Worm (Caenorhabditis elegans): Measurements from ENCODE around the gene ador-1.

The ador-1 gene

DNA sequence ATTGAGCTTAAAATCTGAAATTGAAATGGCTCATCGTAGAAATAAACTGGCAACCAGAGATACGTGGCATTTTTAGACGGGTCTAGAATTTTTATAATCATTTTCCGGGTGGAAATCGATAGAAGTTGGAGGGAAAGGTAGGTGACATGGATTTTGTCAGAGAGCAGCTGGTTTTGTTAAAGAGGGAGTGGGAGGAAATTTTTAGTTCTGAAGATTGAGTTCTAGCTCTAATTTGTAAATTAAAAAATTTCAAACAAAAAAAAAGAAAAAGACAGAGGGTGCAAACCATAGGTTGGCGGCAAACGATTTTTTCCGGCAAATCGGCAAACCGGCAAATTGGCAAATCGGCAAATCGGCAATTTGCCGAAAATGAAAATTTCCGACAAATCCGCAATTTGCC, 46.1 kb downstream of the ador-1 start, which contains the start of gene sre-32:
Gene sre-32 (minus strand): TSS at position 101 of the 400 bp plus-strand sequence.
- TF ChIP-seq R02D3.7 (tag; optimal IDR thresholded peaks at IDR 0.05): no peak
- TF ChIP-seq fos-1 (tag; optimal IDR thresholded peaks at IDR 0.05): no peak
- TF ChIP-seq nhr-67 (tag; optimal IDR thresholded peaks at IDR 0.05): no peak
- no peak for TF ChIP-seq sea-2 (GFP tag; optimal IDR thresholded peaks at IDR 0.05)
- no peak for TF ChIP-seq unc-62 (GFP tag; optimal IDR thresholded peaks at IDR 0.05)

DNA sequence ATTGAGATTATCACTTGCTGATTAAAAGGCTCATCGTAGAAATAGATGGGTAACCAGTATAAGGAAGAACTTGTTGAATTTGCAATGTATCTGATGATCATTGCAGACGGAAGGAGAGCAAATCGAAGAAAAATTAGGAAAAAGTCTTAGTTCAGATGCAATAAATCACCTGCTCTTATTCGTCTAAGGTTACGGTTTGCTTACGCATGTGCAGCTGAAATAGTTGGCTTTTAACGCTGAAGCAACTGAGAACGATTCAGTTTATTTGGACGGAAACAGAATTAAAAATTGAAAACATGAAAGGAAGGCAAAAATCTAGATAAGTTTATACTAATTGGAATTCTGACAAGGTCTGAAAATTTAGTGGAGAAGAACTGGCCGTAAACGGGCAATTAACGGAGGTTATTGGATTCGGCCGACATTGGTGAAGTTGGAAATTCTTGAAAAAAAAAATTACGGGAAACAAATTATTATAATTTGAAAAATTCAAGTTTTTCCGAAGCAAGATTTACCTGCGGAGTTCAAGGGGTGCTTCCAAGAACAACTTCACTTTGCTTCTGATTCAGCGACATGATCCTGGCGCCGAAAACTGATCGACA, 49.8 kb downstream of the ador-1 start, which contains the start of the genes sre-35 and sre-33:
Gene sre-35 (minus strand): TSS at position 101 of the 599 bp plus-strand sequence.
Gene sre-33 (plus strand): TSS at position 549 of the 599 bp plus-strand sequence.
- TF ChIP-seq ceh-16 (tag; optimal IDR thresholded peaks at IDR 0.05): no peak
- TF ChIP-seq ZK546.5 (tag; optimal IDR thresholded peaks at IDR 0.05): no peak
- no peak for TF ChIP-seq tbx-2 (tag; optimal IDR thresholded peaks at IDR 0.05)
- no peak for TF ChIP-seq nhr-28 (tag; optimal IDR thresholded peaks at IDR 0.05)
- no peak for TF ChIP-seq ceh-82 (tag; optimal IDR thresholded peaks at IDR 0.05)
- no peak for TF ChIP-seq lin-39 (tag; optimal IDR thresholded peaks at IDR 0.05)
- TF ChIP-seq mdl-1 (tag; optimal IDR thresholded peaks at IDR 0.05): no peak
- TF ChIP-seq ama-1 (optimal IDR thresholded peaks at IDR 0.05): no peak
- no peak for TF ChIP-seq daf-12 (tag; optimal IDR thresholded peaks at IDR 0.05)
- TF ChIP-seq elt-3 (tag; optimal IDR thresholded peaks at IDR 0.05): no peak
- no peak for TF ChIP-seq nhr-76 (tag; optimal IDR thresholded peaks at IDR 0.05)
- TF ChIP-seq nhr-23 (tag; optimal IDR thresholded peaks at IDR 0.05): no peak
- no peak for TF ChIP-seq nhr-67 (tag; optimal IDR thresholded peaks at IDR 0.05)
- TF ChIP-seq mml-1 (tag; optimal IDR thresholded peaks at IDR 0.05): no peak
- TF ChIP-seq fkh-2 (tag; optimal IDR thresholded peaks at IDR 0.05): no peak
- no peak for TF ChIP-seq elt-1 (tag; optimal IDR thresholded peaks at IDR 0.05)
- no peak for TF ChIP-seq fkh-10 (GFP tag; optimal IDR thresholded peaks at IDR 0.05)
- TF ChIP-seq ztf-4 (tag; optimal IDR thresholded peaks at IDR 0.05): no peak
- TF ChIP-seq pha-4 (tag; optimal IDR thresholded peaks at IDR 0.05): no peak
- TF ChIP-seq ceh-28 (tag; optimal IDR thresholded peaks at IDR 0.05): no peak

DNA sequence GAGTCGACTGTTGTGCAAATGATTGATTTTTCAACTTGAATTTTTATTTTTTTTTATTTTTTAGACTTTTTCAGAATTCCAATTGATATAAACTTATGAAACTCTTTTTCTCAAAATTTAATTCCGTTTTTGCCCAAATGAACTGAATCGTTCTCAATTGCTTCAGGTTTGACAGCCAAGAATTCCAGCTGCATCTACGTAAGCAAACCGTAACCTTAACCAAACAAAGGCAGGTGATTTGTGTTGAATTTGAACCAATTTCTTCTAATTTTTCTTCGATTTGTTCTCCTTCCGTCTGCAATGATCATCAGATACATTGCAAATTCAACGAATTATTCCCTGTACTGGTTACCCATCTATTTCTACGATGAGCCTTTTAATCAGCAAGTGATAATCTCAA, 52.8 kb downstream of the ador-1 start, which contains the start of gene sre-34:
Gene sre-34 (plus strand): TSS at position 301 of the 400 bp plus-strand sequence.
- TF ChIP-seq skn-1 (tag; optimal IDR thresholded peaks at IDR 0.05) (no peak), nhr-23 (tag; optimal IDR thresholded peaks at IDR 0.05) (no peak), fos-1 (tag; optimal IDR thresholded peaks at IDR 0.05) (no peak), mml-1 (tag; optimal IDR thresholded peaks at IDR 0.05) (no peak), nhr-12 (tag; optimal IDR thresholded peaks at IDR 0.05) (no peak)

DNA sequence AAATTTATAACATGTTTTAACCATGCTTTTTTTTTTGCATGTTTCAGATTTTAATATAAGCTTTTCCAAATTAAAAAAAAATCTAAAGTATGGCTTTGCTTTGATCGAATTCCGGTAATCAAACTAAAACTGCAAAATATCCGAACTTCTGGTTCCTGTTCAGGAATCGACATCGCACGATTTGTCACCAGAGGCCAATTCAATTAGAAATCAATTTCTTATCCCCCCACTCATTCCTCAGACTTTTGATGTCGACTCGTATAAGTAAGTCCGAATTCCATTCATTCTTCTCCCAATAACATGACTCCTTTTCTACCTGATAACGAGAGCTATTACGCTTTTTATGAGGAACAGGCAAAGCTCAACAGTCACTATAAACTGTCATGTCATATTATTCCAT, 54.4 kb downstream of the ador-1 start, which contains the start of gene srh-27:
Gene srh-27 (plus strand): TSS at position 301 of the 400 bp plus-strand sequence.
- no peak for TF ChIP-seq unc-62 (GFP tag; optimal IDR thresholded peaks at IDR 0.05)
- no peak for TF ChIP-seq egl-27 (tag; optimal IDR thresholded peaks at IDR 0.05)
- no peak for TF ChIP-seq ztf-11 (tag; optimal IDR thresholded peaks at IDR 0.05)
- no peak for TF ChIP-seq elt-1 (tag; optimal IDR thresholded peaks at IDR 0.05)
- TF ChIP-seq aly-2 (tag; optimal IDR thresholded peaks at IDR 0.05): no peak
- TF ChIP-seq lin-39 (tag; optimal IDR thresholded peaks at IDR 0.05): no peak
- TF ChIP-seq elt-2 (tag; optimal IDR thresholded peaks at IDR 0.05): no peak
- TF ChIP-seq nfya-1 (tag; optimal IDR thresholded peaks at IDR 0.05; ENCODE audit: insufficient read depth): no peak
- no peak for TF ChIP-seq ceh-28 (tag; optimal IDR thresholded peaks at IDR 0.05)
- TF ChIP-seq mml-1 (tag; optimal IDR thresholded peaks at IDR 0.05): no peak
- no peak for TF ChIP-seq pqm-1 (tag; optimal IDR thresholded peaks at IDR 0.05)
- no peak for TF ChIP-seq hmg-11 (tag; optimal IDR thresholded peaks at IDR 0.05)
